Fruit fly (Drosophila melanogaster) whole organism, adult: ENCODE measurements around the gene CG32115.

Experiments used
- CG12768 ChIP-seq: fragments of 200-800 bp; sonication (Bioruptor generic); optimal IDR thresholded peaks from 2 replicates; lab custom pipeline; 2017; ENCODE audit warnings: missing biosample characterization, missing genetic modification characterization, mild to moderate bottlenecking, moderate library complexity, missing genetic modification reagents
- CG7101 ChIP-seq: fragments of 200-800 bp; sonication (Bioruptor generic); optimal IDR thresholded peaks from 2 replicates; lab custom pipeline; 2018; ENCODE audit warnings: missing biosample characterization, mild to moderate bottlenecking, missing genetic modification characterization, moderate library complexity
- Crg-1 ChIP-seq: fragments of 200-800 bp; sonication (Bioruptor generic); optimal IDR thresholded peaks from 2 replicates; lab custom pipeline; 2016; ENCODE audit warnings: missing biosample characterization, missing genetic modification characterization

- TF ChIP-seq CG7101 (tag; lab: Kevin White, UChicago) (no peak), CG12768 (GFP tag; lab: Kevin White, UChicago) (no peak), Crg-1 (no peak)
Measured at dm6 chr3L:12884680-12885079, 28.8 kb downstream of the CG32115 start, which contains the start of gene CG14120.
